Fruit fly (Drosophila melanogaster): Measurements from ENCODE around the gene CG11779.
A peak's percentile ranks its signal among the peaks of the same experiment; 100 is the strongest.

CG11779 gene

dm6 chr3R:19180263-19180893, 20.7 kb upstream of the CG11779 start, which contains the start of the genes CG5555 and myd (continued):
- TF ChIP-seq Eip74EF (GFP tag; optimal IDR thresholded peaks at IDR 0.05) (peak in 1 of 2 experiments; percentile 5), Hr51 (GFP tag; optimal IDR thresholded peaks at IDR 0.05) (peak in 1 of 2 experiments; percentile 38), pzg (GFP tag; optimal IDR thresholded peaks at IDR 0.05) (peak; percentile 60), CG5245 (GFP tag; optimal IDR thresholded peaks at IDR 0.05) (no peak), Hr78 (GFP tag; optimal IDR thresholded peaks at IDR 0.05) (no peak), lilli (GFP tag; optimal IDR thresholded peaks at IDR 0.05) (peak; percentile 64), CG11085 (GFP tag; IDR thresholded peaks at IDR 0.05) (0 out of 2 replicates have a peak, but pooled peaks have one; percentile 35), Blimp-1 (GFP tag; optimal IDR thresholded peaks at IDR 0.05) (peak; percentile 27), ATbp (GFP tag; optimal IDR thresholded peaks at IDR 0.05) (no peak), stwl (tag; optimal IDR thresholded peaks at IDR 0.05) (peak; percentile 92), CG10979 (tag; optimal IDR thresholded peaks at IDR 0.05) (no peak), sd (tag; optimal IDR thresholded peaks at IDR 0.05) (peak; percentile 15), MESR4 (GFP tag; optimal IDR thresholded peaks at IDR 0.05) (peak; percentile 53), scrt (GFP tag; optimal IDR thresholded peaks at IDR 0.05) (peak; percentile 30), CG2889 (GFP tag; IDR thresholded peaks at IDR 0.05) (peak; percentile 64; the same call in 2 of the 3 replicates), az2 (GFP tag; optimal IDR thresholded peaks at IDR 0.05) (peak; percentile 17), ara (GFP tag; IDR thresholded peaks at IDR 0.05) (peak; percentile 52; the same call in 1 of the 2 replicates), CG4328 (GFP tag; optimal IDR thresholded peaks at IDR 0.05) (no peak), Med (GFP tag) (peak; percentile 93), CG18262 (tag; optimal IDR thresholded peaks at IDR 0.05) (peak; percentile 11), CG33557 (GFP tag; optimal IDR thresholded peaks at IDR 0.05) (no peak), fd96Cb (tag; optimal IDR thresholded peaks at IDR 0.05) (no peak), CG17912 (GFP tag; optimal IDR thresholded peaks at IDR 0.05) (no peak), Fer2 (tag; optimal IDR thresholded peaks at IDR 0.05) (no peak), Hsf (GFP tag; optimal IDR thresholded peaks at IDR 0.05) (peak; percentile 47), Sry-β (GFP tag; optimal IDR thresholded peaks at IDR 0.05) (no peak), CG9817 (tag; optimal IDR thresholded peaks at IDR 0.05) (peak; percentile 0), Nf-YB (GFP tag; optimal IDR thresholded peaks at IDR 0.05) (peak; percentile 16), Dip2 (GFP tag; IDR thresholded peaks at IDR 0.05) (no peak), Gsc (GFP tag; IDR thresholded peaks at IDR 0.05) (no peak), Stat92E (GFP tag; optimal IDR thresholded peaks at IDR 0.05) (peak in 1 of 3 experiments; percentile 22), YL-1 (GFP tag; optimal IDR thresholded peaks at IDR 0.05) (peak; percentile 44), Six4 (GFP tag; optimal IDR thresholded peaks at IDR 0.05) (peak; percentile 2), Fer1 (GFP tag; optimal IDR thresholded peaks at IDR 0.05) (peak; percentile 55), CG6689 (GFP tag; IDR thresholded peaks at IDR 0.05) (no peak), ac (GFP tag; optimal IDR thresholded peaks at IDR 0.05) (no peak), chinmo (GFP tag; IDR thresholded peaks at IDR 0.05; ENCODE audit: partially characterized antibody) (peak; percentile 79; the same call in 3 of the 4 replicates), CTCF (GFP tag; optimal IDR thresholded peaks at IDR 0.05) (no peak), nom (GFP tag; optimal IDR thresholded peaks at IDR 0.05) (no peak), Asciz (GFP tag; optimal IDR thresholded peaks at IDR 0.05) (no peak), CG3726 (GFP tag; IDR thresholded peaks at IDR 0.05) (no peak), Lpt (GFP tag; optimal IDR thresholded peaks at IDR 0.05) (no peak), CG11456 (GFP tag; IDR thresholded peaks at IDR 0.05) (0 out of 3 replicates have a peak, but pooled peaks have one; percentile 27), row (GFP tag; IDR thresholded peaks at IDR 0.05) (peak; percentile 47; the same call in 1 of the 3 replicates), bab2 (GFP tag; optimal IDR thresholded peaks at IDR 0.05) (peak; percentile 27), CG15601 (tag; optimal IDR thresholded peaks at IDR 0.05) (no peak), gt (GFP tag; IDR thresholded peaks at IDR 0.05) (no peak), abd-A (tag; optimal IDR thresholded peaks at IDR 0.05) (peak; percentile 47)

Data from whole organism, embryonic.